Fruit fly (Drosophila melanogaster) whole organism, prepupa: ENCODE data around the gene AstC.

Experiments
- Ets21C ChIP-seq: fragments of 200-800 bp; sonication (Bioruptor generic); optimal IDR thresholded peaks from 3 replicates; lab custom pipeline; 2016; ENCODE audit warnings: missing biosample characterization, missing genetic modification characterization
- Hr39 ChIP-seq: fragments of 200-800 bp; sonication (Bioruptor generic); optimal IDR thresholded peaks from 2 replicates; lab custom pipeline; 2016; ENCODE audit warnings: missing biosample characterization, missing genetic modification characterization
- Smox ChIP-seq: fragments of 200-800 bp; sonication (Bioruptor generic); optimal IDR thresholded peaks from 3 replicates; lab custom pipeline; 2016; ENCODE audit warnings: missing biosample characterization, missing genetic modification characterization
- topi ChIP-seq: fragments of 200-800 bp; sonication (Bioruptor generic); optimal IDR thresholded peaks from 3 replicates; lab custom pipeline; 2016; ENCODE audit warnings: missing biosample characterization, missing genetic modification characterization

DNA sequence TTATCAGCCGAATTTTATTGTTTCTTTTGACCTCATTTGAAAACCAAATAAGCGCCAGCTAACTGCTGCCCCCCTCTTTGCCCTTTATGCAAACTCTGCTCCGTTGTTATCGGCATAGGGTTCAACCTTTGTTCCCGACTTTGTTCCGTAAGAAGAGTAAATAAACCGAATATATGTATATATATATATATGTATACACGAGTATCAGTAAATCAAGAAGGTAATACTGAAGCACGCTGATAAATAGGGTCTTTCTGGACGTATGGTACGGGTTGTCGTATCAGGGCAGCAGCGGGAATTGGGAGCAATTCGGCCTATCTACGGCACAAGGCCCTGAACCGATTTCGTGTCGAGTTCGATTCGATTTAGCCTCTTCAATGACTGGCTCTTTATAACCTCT is 42.3 kb downstream of the AstC start:
- no peak for TF ChIP-seq Hr39
- no peak for TF ChIP-seq topi (GFP tag; lab: Kevin White, UChicago)
- TF ChIP-seq Ets21C (GFP tag; lab: Kevin White, UChicago) = no peak
- no peak for TF ChIP-seq Smox
